Worm (Caenorhabditis elegans) whole organism, late embryonic: ENCODE measurements around the gene ZK6.8.

Source experiments
- C08G9.2 ChIP-seq: sonication (generic microtip); optimal IDR thresholded peaks from 2 replicates; lab custom pipeline; 2016; ENCODE audit warnings: mild to moderate bottlenecking, missing genetic modification characterization, moderate library complexity, missing compliant biosample characterization
- F13H6.1 ChIP-seq: sonication (generic microtip); optimal IDR thresholded peaks from 2 replicates; lab custom pipeline; 2016; ENCODE audit warnings: missing genetic modification characterization, missing compliant biosample characterization
- Y22D7AL.16 ChIP-seq: sonication (generic microtip); optimal IDR thresholded peaks from 2 replicates; lab custom pipeline; 2016; ENCODE audit warnings: missing genetic modification characterization, missing compliant biosample characterization
- ahr-1 ChIP-seq: sonication (generic microtip); optimal IDR thresholded peaks from 2 replicates; lab custom pipeline; 2016; ENCODE audit warnings: missing genetic modification characterization, missing compliant biosample characterization
- ama-1 ChIP-seq: fragments of 150-350 bp; optimal IDR thresholded peaks from 2 replicates; lab custom pipeline; 2014
- ceh-14 ChIP-seq: sonication (generic microtip); optimal IDR thresholded peaks from 2 replicates; lab custom pipeline; 2016; ENCODE audit warnings: missing genotype, missing genetic modification characterization, missing compliant biosample characterization
- ceh-22 ChIP-seq: sonication (generic microtip); optimal IDR thresholded peaks from 2 replicates; lab custom pipeline; 2017; ENCODE audit warnings: missing biosample characterization, missing genetic modification characterization
- ceh-30 ChIP-seq: fragments of 150-350 bp; optimal IDR thresholded peaks from 2 replicates; lab custom pipeline; 2014; ENCODE audit warnings: missing biosample characterization, missing genetic modification characterization
- ceh-31 ChIP-seq: sonication (generic microtip); optimal IDR thresholded peaks from 2 replicates; lab custom pipeline; 2016; ENCODE audit warnings: missing genetic modification characterization, missing compliant biosample characterization
- ceh-48 ChIP-seq: sonication (generic microtip); optimal IDR thresholded peaks from 2 replicates; lab custom pipeline; 2016; ENCODE audit warnings: missing genetic modification characterization, inconsistent platforms, missing compliant biosample characterization
- che-1 ChIP-seq: sonication (generic microtip); optimal IDR thresholded peaks from 2 replicates; lab custom pipeline; 2016; ENCODE audit warnings: mild to moderate bottlenecking, missing genetic modification characterization, missing compliant biosample characterization
- dmd-4 ChIP-seq: sonication (generic microtip); optimal IDR thresholded peaks from 2 replicates; lab custom pipeline; 2016; ENCODE audit warnings: borderline replicate concordance, missing genetic modification characterization, missing compliant biosample characterization
- dve-1 ChIP-seq: sonication (generic microtip); optimal IDR thresholded peaks from 2 replicates; lab custom pipeline; 2017; ENCODE audit warnings: antibody characterized with exemption, mild to moderate bottlenecking, missing genetic modification characterization, missing compliant biosample characterization
- elt-4 ChIP-seq: sonication (generic microtip); optimal IDR thresholded peaks from 2 replicates; lab custom pipeline; 2016; ENCODE audit warnings: missing genetic modification characterization, missing compliant biosample characterization
- ets-4 ChIP-seq: sonication (generic microtip); optimal IDR thresholded peaks from 2 replicates; lab custom pipeline; 2016; ENCODE audit warnings: missing genetic modification characterization, missing compliant biosample characterization
- eyg-1 ChIP-seq: sonication (generic microtip); optimal IDR thresholded peaks from 2 replicates; lab custom pipeline; 2016; ENCODE audit warnings: missing genotype, missing genetic modification characterization, missing compliant biosample characterization
- fax-1 ChIP-seq: sonication (generic microtip); optimal IDR thresholded peaks from 2 replicates; lab custom pipeline; 2016; ENCODE audit warnings: missing genotype, missing genetic modification characterization, missing compliant biosample characterization
- fkh-10 ChIP-seq: fragments of 150-350 bp; optimal IDR thresholded peaks from 2 replicates; lab custom pipeline; 2014; ENCODE audit warnings: missing biosample characterization, missing genetic modification reagents, missing genetic modification characterization
- gmeb-2 ChIP-seq: sonication (generic microtip); optimal IDR thresholded peaks from 2 replicates; lab custom pipeline; 2016; ENCODE audit warnings: missing genetic modification characterization, inconsistent platforms, missing compliant biosample characterization
- hlh-13 ChIP-seq: fragments of 200-800 bp; sonication (Bioruptor generic); optimal IDR thresholded peaks from 2 replicates; lab custom pipeline; 2018; ENCODE audit warnings: mild to moderate bottlenecking, missing genetic modification characterization, missing compliant biosample characterization
- hlh-30 ChIP-seq: sonication (generic microtip); optimal IDR thresholded peaks from 2 replicates; lab custom pipeline; 2017; ENCODE audit warnings: antibody characterized with exemption, missing genetic modification characterization, missing compliant biosample characterization; ENCODE audit not compliant: insufficient read depth
- hlh-8 ChIP-seq: sonication (generic microtip); optimal IDR thresholded peaks from 2 replicates; lab custom pipeline; 2016; ENCODE audit warnings: missing genotype, missing genetic modification characterization, missing compliant biosample characterization
- lim-6 ChIP-seq: sonication (generic microtip); optimal IDR thresholded peaks from 2 replicates; lab custom pipeline; 2016; ENCODE audit warnings: missing genetic modification characterization, missing compliant biosample characterization
- mec-3 ChIP-seq: sonication (generic microtip); optimal IDR thresholded peaks from 2 replicates; lab custom pipeline; 2016; ENCODE audit warnings: borderline replicate concordance, missing genetic modification characterization, missing compliant biosample characterization
- nfya-1 ChIP-seq: sonication (generic microtip); optimal IDR thresholded peaks from 2 replicates; lab custom pipeline; 2017; ENCODE audit warnings: missing genetic modification characterization, mild to moderate bottlenecking, missing compliant biosample characterization, antibody characterized with exemption, moderate library complexity
- nhr-232 ChIP-seq: sonication (generic microtip); optimal IDR thresholded peaks from 2 replicates; lab custom pipeline; 2016; ENCODE audit warnings: missing genetic modification characterization, missing compliant biosample characterization
- odd-2 ChIP-seq: sonication (generic microtip); optimal IDR thresholded peaks from 2 replicates; lab custom pipeline; 2017; ENCODE audit warnings: antibody characterized with exemption, mild to moderate bottlenecking, missing genetic modification characterization, missing compliant biosample characterization
- pag-3 ChIP-seq: sonication (generic microtip); optimal IDR thresholded peaks from 2 replicates; lab custom pipeline; 2016; ENCODE audit warnings: missing compliant biosample characterization, missing genetic modification characterization, borderline replicate concordance
- pat-9 ChIP-seq: fragments of 200-800 bp; sonication (Bioruptor generic); optimal IDR thresholded peaks from 2 replicates; lab custom pipeline; 2018; ENCODE audit warnings: mild to moderate bottlenecking, missing genetic modification characterization, moderate library complexity, missing compliant biosample characterization
- pax-1 ChIP-seq: fragments of 150-350 bp; optimal IDR thresholded peaks from 2 replicates; lab custom pipeline; 2014; ENCODE audit warnings: missing biosample characterization, missing genetic modification characterization
- pha-2 ChIP-seq: sonication (generic microtip); optimal IDR thresholded peaks from 2 replicates; lab custom pipeline; 2017; ENCODE audit warnings: mild to moderate bottlenecking, missing genetic modification characterization, missing compliant biosample characterization
- pha-4 ChIP-seq: fragments of 150-350 bp; optimal IDR thresholded peaks from 2 replicates; lab custom pipeline; 2018; ENCODE audit warnings: missing biosample characterization, missing genetic modification reagents, missing genetic modification characterization
- sox-2 ChIP-seq: fragments of 200-800 bp; sonication (Bioruptor generic); IDR thresholded peaks from 2 replicates; pipeline ENCODE4 v1.3.6; 2022; ENCODE audit warnings: missing genetic modification reagents, missing genetic modification characterization, missing compliant biosample characterization
- sox-4 ChIP-seq: sonication (generic microtip); optimal IDR thresholded peaks from 2 replicates; lab custom pipeline; 2017; ENCODE audit warnings: mild to moderate bottlenecking, missing genetic modification characterization, inconsistent platforms, missing compliant biosample characterization
- tbx-2 ChIP-seq: sonication (generic microtip); optimal IDR thresholded peaks from 2 replicates; lab custom pipeline; 2016; ENCODE audit warnings: missing genetic modification characterization, missing compliant biosample characterization
- tbx-7 ChIP-seq: sonication (generic microtip); optimal IDR thresholded peaks from 2 replicates; lab custom pipeline; 2016; ENCODE audit warnings: missing genotype, missing genetic modification characterization, missing compliant biosample characterization
- ttx-3 ChIP-seq: sonication (generic microtip); optimal IDR thresholded peaks from 2 replicates; lab custom pipeline; 2016; ENCODE audit warnings: missing genetic modification reagents, missing genetic modification characterization, missing compliant biosample characterization
- unc-86 ChIP-seq: sonication (generic microtip); optimal IDR thresholded peaks from 2 replicates; lab custom pipeline; 2016; ENCODE audit warnings: missing genetic modification characterization, missing compliant biosample characterization
- ztf-16 ChIP-seq: sonication (generic microtip); optimal IDR thresholded peaks from 2 replicates; lab custom pipeline; 2017; ENCODE audit warnings: missing genetic modification characterization, missing compliant biosample characterization

ZK6.8 gene

DNA sequence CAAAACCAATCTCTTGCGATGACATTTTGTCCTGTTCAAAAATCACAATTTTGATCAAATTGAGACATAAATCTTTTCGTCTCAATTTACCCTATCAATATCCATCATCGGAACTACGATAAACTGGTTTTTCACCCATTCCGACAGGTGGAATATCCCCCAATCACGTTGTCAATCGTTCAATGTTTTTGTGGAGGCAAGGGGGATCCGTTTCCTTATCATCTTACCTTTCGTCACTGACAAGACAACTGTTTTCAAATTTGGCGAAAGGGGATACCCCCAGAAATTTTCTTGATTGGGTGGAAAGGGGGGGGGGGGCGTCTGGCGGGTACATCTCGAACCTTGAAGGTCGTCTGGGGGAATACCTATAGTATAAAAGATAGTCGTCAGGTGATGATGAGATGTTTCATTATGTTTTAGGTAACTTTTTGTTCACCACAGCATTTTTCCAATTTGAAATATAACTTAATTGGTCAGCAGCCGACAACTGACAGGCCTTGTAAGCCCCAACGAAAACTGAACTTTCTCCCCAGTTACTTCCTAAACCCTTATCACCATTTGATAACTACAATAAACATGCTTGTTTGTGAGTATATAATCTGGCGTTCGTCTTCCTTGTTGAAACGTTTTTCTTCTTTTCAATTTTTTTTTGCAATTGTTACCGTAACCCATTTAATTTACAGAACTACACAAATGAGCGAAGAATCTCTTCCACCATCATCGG lies at the start of gene ZK6.8:
TSS of gene ZK6.8 (plus strand) at position 682 of the 724 bp plus-strand sequence.
- no peak for TF ChIP-seq ets-4 (tag; lab: Kevin White, UChicago)
- no peak for TF ChIP-seq ttx-3 (tag; lab: Kevin White, UChicago)
- TF ChIP-seq ceh-30 (tag; lab: Kevin White, UChicago): no peak
- no peak for TF ChIP-seq nfya-1 (tag; lab: Kevin White, UChicago)
- TF ChIP-seq sox-2 (GFP tag; lab: Robert Waterston, UW): no peak

DNA sequence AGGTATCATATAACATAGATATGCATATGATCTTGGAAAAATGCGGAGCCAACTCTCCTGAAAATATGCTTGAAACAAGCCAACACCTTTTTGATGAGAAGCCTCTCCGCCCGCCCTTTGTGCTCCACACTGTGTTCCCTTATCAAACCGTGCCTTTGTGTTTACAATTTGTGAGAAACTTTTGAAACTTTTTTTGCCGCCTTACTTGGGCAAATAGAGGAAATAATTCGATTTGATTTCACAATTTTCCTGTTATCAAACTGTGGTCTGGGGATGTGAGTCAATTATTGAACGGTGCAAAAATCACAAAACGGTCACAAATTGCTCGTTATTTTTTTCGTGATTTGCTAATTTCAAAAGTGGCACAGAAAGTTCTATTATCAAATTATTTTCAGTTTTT lies 49.1 kb upstream of the ZK6.8 start:
- no peak for TF ChIP-seq unc-86
- TF ChIP-seq ceh-48: no peak
- no peak for TF ChIP-seq che-1
- TF ChIP-seq dmd-4 (tag; lab: Kevin White, UChicago): no peak
- no peak for TF ChIP-seq fax-1
- TF ChIP-seq elt-4 (tag; lab: Kevin White, UChicago): no peak
- TF ChIP-seq sox-4 (tag; lab: Kevin White, UChicago): no peak
- TF ChIP-seq sox-2 (GFP tag; lab: Robert Waterston, UW): no peak
- no peak for TF ChIP-seq tbx-2 (tag; lab: Kevin White, UChicago)
- no peak for TF ChIP-seq ceh-22 (tag; lab: Kevin White, UChicago)
- no peak for TF ChIP-seq ama-1 (lab: Kevin White, UChicago)

ce11 chrV:333713-334112 lies 48.0 kb upstream of the ZK6.8 start:
- TF ChIP-seq dve-1 (tag; lab: Kevin White, UChicago): no peak
- TF ChIP-seq mec-3 (tag; lab: Kevin White, UChicago): no peak
- TF ChIP-seq tbx-2 (tag; lab: Kevin White, UChicago): no peak
- TF ChIP-seq pax-1: no peak
- TF ChIP-seq gmeb-2 (tag; lab: Kevin White, UChicago): no peak
- no peak for TF ChIP-seq hlh-8
- no peak for TF ChIP-seq ceh-14 (tag; lab: Kevin White, UChicago)
- TF ChIP-seq eyg-1 (tag; lab: Kevin White, UChicago): no peak
- TF ChIP-seq ceh-31: no peak
- no peak for TF ChIP-seq nfya-1 (tag; lab: Kevin White, UChicago)

DNA sequence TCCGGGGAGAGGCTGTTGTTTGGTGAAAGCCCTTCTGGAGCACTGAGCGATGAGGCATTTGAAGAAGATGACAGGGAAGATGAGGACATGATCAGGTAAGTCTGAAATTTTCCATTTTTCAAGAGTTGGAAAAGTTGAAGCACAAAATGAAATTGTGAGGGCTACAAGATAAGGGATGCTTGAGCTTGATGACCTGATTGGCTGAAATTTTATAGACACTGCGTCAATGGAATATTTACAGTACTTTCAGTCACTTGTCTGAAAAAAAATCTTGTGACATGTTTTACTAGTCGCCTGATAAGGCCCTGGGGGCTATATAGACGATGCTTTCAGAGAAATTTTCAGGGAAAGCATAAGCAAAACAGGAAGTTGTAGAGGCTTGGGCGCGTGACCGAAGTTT lies 45.4 kb upstream of the ZK6.8 start, which contains the start of gene dmd-8:
TSS of gene dmd-8 (minus strand) at position 101 of the 400 bp plus-strand sequence.
- no peak for TF ChIP-seq ztf-16 (tag; lab: Kevin White, UChicago)
- TF ChIP-seq lim-6 (tag; lab: Kevin White, UChicago): no peak
- no peak for TF ChIP-seq tbx-7
- no peak for TF ChIP-seq odd-2 (tag; lab: Kevin White, UChicago)
- TF ChIP-seq nhr-232 (tag; lab: Kevin White, UChicago): no peak
- no peak for TF ChIP-seq sox-2 (GFP tag; lab: Robert Waterston, UW)

ce11 chrV:342346-342745 lies 39.4 kb upstream of the ZK6.8 start:
- no peak for TF ChIP-seq pag-3 (tag; lab: Kevin White, UChicago)
- TF ChIP-seq unc-86: no peak
- TF ChIP-seq hlh-30 (tag; lab: Kevin White, UChicago): no peak
- TF ChIP-seq ceh-22 (tag; lab: Kevin White, UChicago): no peak
- no peak for TF ChIP-seq lim-6 (tag; lab: Kevin White, UChicago)
- no peak for TF ChIP-seq elt-4 (tag; lab: Kevin White, UChicago)
- no peak for TF ChIP-seq F13H6.1 (tag; lab: Kevin White, UChicago)
- no peak for TF ChIP-seq ceh-14 (tag; lab: Kevin White, UChicago)
- no peak for TF ChIP-seq fkh-10 (GFP tag; lab: Kevin White, UChicago)
- no peak for TF ChIP-seq pha-2
- TF ChIP-seq Y22D7AL.16 (tag; lab: Kevin White, UChicago): no peak
- no peak for TF ChIP-seq ahr-1 (tag; lab: Kevin White, UChicago)
- no peak for TF ChIP-seq ttx-3 (tag; lab: Kevin White, UChicago)
- TF ChIP-seq pat-9: no peak
- TF ChIP-seq hlh-13 (GFP tag; lab: Kevin White, UChicago): no peak
- no peak for TF ChIP-seq pha-4 (tag; lab: Kevin White, UChicago)
- no peak for TF ChIP-seq dmd-4 (tag; lab: Kevin White, UChicago)
- TF ChIP-seq sox-4 (tag; lab: Kevin White, UChicago): no peak
- no peak for TF ChIP-seq C08G9.2 (tag; lab: Kevin White, UChicago)
